Worm (Caenorhabditis elegans) whole organism, dauer: ENCODE data around the gene chat-1.

ENCODE experiments used
- unc-62 ChIP-seq: sonication (generic microtip); optimal IDR thresholded peaks from 2 replicates; lab custom pipeline; 2017; ENCODE audit warnings: missing biosample characterization, missing genetic modification reagents, missing genetic modification characterization

chat-1 gene

ce11 chrIV:4422029-4422428, 25.1 kb upstream of the chat-1 start, which contains the start of gene clec-175:
Gene clec-175 (plus strand): TSS chrIV:4422329.
- no peak for TF ChIP-seq unc-62 (GFP tag; lab: Kevin White, UChicago)

ce11 chrIV:4423026-4423425, 24.1 kb upstream of the chat-1 start:
- TF ChIP-seq unc-62 (GFP tag; lab: Kevin White, UChicago) = no peak

- TF ChIP-seq unc-62 (GFP tag; lab: Kevin White, UChicago) = no peak
Measured at ce11 chrIV:4423885-4424284, 23.2 kb upstream of the chat-1 start.

ce11 chrIV:4429901-4430300, 17.2 kb upstream of the chat-1 start, which contains the start of the genes str-185 and R08C7.5:
Gene str-185 (minus strand): TSS chrIV:4430001.
Gene R08C7.5 (plus strand): TSS chrIV:4430229.
- no peak for TF ChIP-seq unc-62 (GFP tag; lab: Kevin White, UChicago)

ce11 chrIV:4434441-4435084, 12.6 kb upstream of the chat-1 start, which contains the start of the genes R08C7.8 and R08C7.4:
Gene R08C7.8 (minus strand): TSS chrIV:4434541.
Gene R08C7.4 (plus strand): TSS chrIV:4435034.
- TF ChIP-seq unc-62 (GFP tag; lab: Kevin White, UChicago) = no peak

ce11 chrIV:4437825-4438224, 9.3 kb upstream of the chat-1 start:
- TF ChIP-seq unc-62 (GFP tag; lab: Kevin White, UChicago) = no peak

- TF ChIP-seq unc-62 (GFP tag; lab: Kevin White, UChicago) = no peak
Measured at ce11 chrIV:4439190-4439589, 7.9 kb upstream of the chat-1 start, which contains the start of gene fbxb-74. Gene fbxb-74 (minus strand): TSS chrIV:4439290.

ce11 chrIV:4441077-4441476, 6.1 kb upstream of the chat-1 start, which contains the start of gene fbxb-75:
Gene fbxb-75 (minus strand): TSS chrIV:4441177.
- no peak for TF ChIP-seq unc-62 (GFP tag; lab: Kevin White, UChicago)

ce11 chrIV:4445711-4446290, 1.3 kb upstream of the chat-1 start, which contains the start of the genes wapl-1 and htz-1:
Gene wapl-1 (minus strand): TSS chrIV:4445740.
Gene htz-1 (plus strand): TSS chrIV:4446216.
- TF ChIP-seq unc-62 (GFP tag; lab: Kevin White, UChicago) = no peak

- no peak for TF ChIP-seq unc-62 (GFP tag; lab: Kevin White, UChicago)
Measured at ce11 chrIV:4446884-4447283, 247 bp upstream of the chat-1 start.

ce11 chrIV:4447367-4447766, 236 bp downstream of the chat-1 start:
- no peak for TF ChIP-seq unc-62 (GFP tag; lab: Kevin White, UChicago)

- no peak for TF ChIP-seq unc-62 (GFP tag; lab: Kevin White, UChicago)
Measured at ce11 chrIV:4448343-4448742, 1.2 kb downstream of the chat-1 start.

ce11 chrIV:4449439-4449838, 2.3 kb downstream of the chat-1 start, which contains the start of gene R08C7.12:
Gene R08C7.12 (plus strand): TSS chrIV:4449739.
- no peak for TF ChIP-seq unc-62 (GFP tag; lab: Kevin White, UChicago)

- no peak for TF ChIP-seq unc-62 (GFP tag; lab: Kevin White, UChicago)
Measured at ce11 chrIV:4449843-4450242, 2.7 kb downstream of the chat-1 start.

ce11 chrIV:4451576-4451975, 4.4 kb downstream of the chat-1 start, which contains the start of gene R08C7.1:
Gene R08C7.1 (plus strand): TSS chrIV:4451876.
- no peak for TF ChIP-seq unc-62 (GFP tag; lab: Kevin White, UChicago)
